Fruit fly (Drosophila melanogaster) whole organism, prepupa: ENCODE results near the gene CG3397.

Source experiments
- Blimp-1 ChIP-seq: fragments of 200-800 bp; sonication (Bioruptor generic); optimal IDR thresholded peaks from 3 replicates; lab custom pipeline; 2017; ENCODE audit warnings: missing biosample characterization, missing genetic modification characterization, mild to moderate bottlenecking, moderate library complexity, missing genetic modification reagents
- CG10631 ChIP-seq: fragments of 200-800 bp; sonication (Bioruptor generic); optimal IDR thresholded peaks from 2 replicates; lab custom pipeline; 2016; ENCODE audit warnings: missing biosample characterization, missing genetic modification characterization
- CG10669 ChIP-seq: fragments of 200-800 bp; sonication (Bioruptor generic); optimal IDR thresholded peaks from 3 replicates; lab custom pipeline; 2018; ENCODE audit warnings: missing biosample characterization, mild to moderate bottlenecking, missing genetic modification characterization, moderate library complexity
- CG11762 ChIP-seq: fragments of 200-800 bp; sonication (Bioruptor generic); optimal IDR thresholded peaks from 3 replicates; lab custom pipeline; 2016; ENCODE audit warnings: missing biosample characterization, missing genetic modification characterization; ENCODE audit not compliant: insufficient read depth
- CG15336 ChIP-seq: fragments of 200-800 bp; sonication (Bioruptor generic); IDR thresholded peaks from 2 replicates; pipeline ENCODE4 v1.3.6; 2022; ENCODE audit warnings: missing biosample characterization, missing genetic modification characterization
- CG16779 ChIP-seq: fragments of 200-800 bp; sonication (Bioruptor generic); optimal IDR thresholded peaks from 3 replicates; lab custom pipeline; 2017; ENCODE audit warnings: missing biosample characterization, mild to moderate bottlenecking, missing genetic modification characterization
- CG3032 ChIP-seq: fragments of 200-800 bp; optimal IDR thresholded peaks from 2 replicates; lab custom pipeline; 2019; ENCODE audit warnings: missing biosample characterization, mild to moderate bottlenecking, missing genetic modification characterization, moderate library complexity
- CG31627 ChIP-seq: fragments of 200-800 bp; sonication (Bioruptor generic); optimal IDR thresholded peaks from 3 replicates; lab custom pipeline; 2016; ENCODE audit warnings: missing biosample characterization, missing genetic modification characterization
- CG32006 ChIP-seq: fragments of 200-800 bp; sonication (Bioruptor generic); optimal IDR thresholded peaks from 3 replicates; lab custom pipeline; 2017; ENCODE audit warnings: missing biosample characterization, mild to moderate bottlenecking, missing genetic modification characterization
- CG34406 ChIP-seq: fragments of 200-800 bp; sonication (Bioruptor generic); optimal IDR thresholded peaks from 3 replicates; lab custom pipeline; 2016; ENCODE audit warnings: missing biosample characterization, missing genetic modification characterization
- CG6276 ChIP-seq: fragments of 200-800 bp; sonication (Bioruptor generic); optimal IDR thresholded peaks from 2 replicates; lab custom pipeline; 2017; ENCODE audit warnings: missing biosample characterization, mild to moderate bottlenecking, missing genetic modification characterization
- CG6792 ChIP-seq: fragments of 200-800 bp; sonication (Bioruptor generic); optimal IDR thresholded peaks from 3 replicates; lab custom pipeline; 2016; ENCODE audit warnings: missing biosample characterization, missing genetic modification characterization
- CG6854 ChIP-seq: fragments of 200-800 bp; sonication (Bioruptor generic); optimal IDR thresholded peaks from 2 replicates; lab custom pipeline; 2017; ENCODE audit warnings: missing biosample characterization, mild to moderate bottlenecking, missing genetic modification characterization
- CG7368 ChIP-seq: fragments of 200-800 bp; sonication (Bioruptor generic); optimal IDR thresholded peaks from 3 replicates; lab custom pipeline; 2016; ENCODE audit warnings: missing biosample characterization, missing genetic modification characterization
- CG8119 ChIP-seq: fragments of 200-800 bp; sonication (Bioruptor generic); IDR thresholded peaks from 3 replicates; pipeline ENCODE4 v1.3.6; 2022; ENCODE audit warnings: missing biosample characterization, missing genetic modification characterization
- CG8319 ChIP-seq: fragments of 200-800 bp; sonication (Bioruptor generic); optimal IDR thresholded peaks from 3 replicates; lab custom pipeline; 2016; ENCODE audit warnings: missing biosample characterization, missing genetic modification characterization
- CG9139 ChIP-seq: fragments of 200-800 bp; sonication (Bioruptor generic); optimal IDR thresholded peaks from 3 replicates; lab custom pipeline; 2017; ENCODE audit warnings: missing biosample characterization, mild to moderate bottlenecking, missing genetic modification characterization
- Eip75B ChIP-seq: fragments of 200-800 bp; sonication (Bioruptor generic); optimal IDR thresholded peaks from 3 replicates; lab custom pipeline; 2016; ENCODE audit warnings: missing biosample characterization, missing genetic modification characterization
- Eip78C ChIP-seq: fragments of 200-800 bp; sonication (Bioruptor generic); peaks from one replicate; lab custom pipeline; 2016; ENCODE audit warnings: missing biosample characterization, missing genetic modification characterization
- Eip93F ChIP-seq: fragments of 200-800 bp; sonication (Bioruptor generic); optimal IDR thresholded peaks from 2 replicates; lab custom pipeline; 2016; ENCODE audit warnings: missing biosample characterization, mild to moderate bottlenecking, missing genetic modification characterization
- Ets21C ChIP-seq: fragments of 200-800 bp; sonication (Bioruptor generic); optimal IDR thresholded peaks from 3 replicates; lab custom pipeline; 2016; ENCODE audit warnings: missing biosample characterization, missing genetic modification characterization
- Ets96B ChIP-seq: fragments of 200-800 bp; optimal IDR thresholded peaks from 2 replicates; lab custom pipeline; 2019; ENCODE audit warnings: missing biosample characterization, mild to moderate bottlenecking, missing genetic modification characterization, moderate library complexity
- Gug ChIP-seq: fragments of 200-800 bp; sonication (Bioruptor generic); IDR thresholded peaks from 2 replicates; pipeline ENCODE4 v1.3.6; 2022; ENCODE audit warnings: missing biosample characterization, missing genetic modification characterization
- Hr39 ChIP-seq: fragments of 200-800 bp; sonication (Bioruptor generic); optimal IDR thresholded peaks from 2 replicates; lab custom pipeline; 2016; ENCODE audit warnings: missing biosample characterization, missing genetic modification characterization
- Hr4 ChIP-seq: fragments of 200-800 bp; sonication (Bioruptor generic); optimal IDR thresholded peaks from 3 replicates; lab custom pipeline; 2016; ENCODE audit warnings: missing biosample characterization, missing genetic modification characterization
- Lpt ChIP-seq: fragments of 200-800 bp; sonication (Bioruptor generic); optimal IDR thresholded peaks from 3 replicates; lab custom pipeline; 2016; ENCODE audit warnings: missing biosample characterization, missing genetic modification characterization
- OdsH ChIP-seq: fragments of 200-800 bp; sonication (Bioruptor generic); optimal IDR thresholded peaks from 3 replicates; lab custom pipeline; 2016; ENCODE audit warnings: missing biosample characterization, missing genetic modification characterization
- Smox ChIP-seq: fragments of 200-800 bp; sonication (Bioruptor generic); optimal IDR thresholded peaks from 3 replicates; lab custom pipeline; 2016; ENCODE audit warnings: missing biosample characterization, missing genetic modification characterization
- Sox102F ChIP-seq: fragments of 200-800 bp; sonication (Bioruptor generic); optimal IDR thresholded peaks from 2 replicates; lab custom pipeline; 2016; ENCODE audit warnings: missing biosample characterization, mild to moderate bottlenecking, missing genetic modification characterization
- dac ChIP-seq: fragments of 200-800 bp; sonication (Bioruptor generic); optimal IDR thresholded peaks from 2 replicates; lab custom pipeline; 2017; ENCODE audit warnings: missing biosample characterization, mild to moderate bottlenecking, missing genetic modification characterization
- dsx ChIP-seq: fragments of 200-800 bp; optimal IDR thresholded peaks from 3 replicates; lab custom pipeline; 2019; ENCODE audit warnings: missing biosample characterization, mild to moderate bottlenecking, missing genetic modification characterization, moderate library complexity; ENCODE audit not compliant: poor library complexity, severe bottlenecking
- eg ChIP-seq: fragments of 200-800 bp; sonication (Bioruptor generic); IDR thresholded peaks from 3 replicates; pipeline ENCODE4 v1.3.6; 2022; ENCODE audit warnings: missing biosample characterization, missing genetic modification characterization
- esn ChIP-seq: fragments of 200-800 bp; sonication (Bioruptor generic); optimal IDR thresholded peaks from 2 replicates; lab custom pipeline; 2016; ENCODE audit warnings: missing biosample characterization, mild to moderate bottlenecking, missing genetic modification characterization, moderate library complexity
- fd85E ChIP-seq: fragments of 200-800 bp; sonication (Bioruptor generic); optimal IDR thresholded peaks from 3 replicates; lab custom pipeline; 2016; ENCODE audit warnings: missing biosample characterization, missing genetic modification characterization
- fkh ChIP-seq: fragments of 200-800 bp; sonication (Bioruptor generic); optimal IDR thresholded peaks from 3 replicates; lab custom pipeline; 2017; ENCODE audit warnings: missing biosample characterization, mild to moderate bottlenecking, missing genetic modification characterization, moderate library complexity
- lz ChIP-seq: fragments of 200-800 bp; sonication (Bioruptor generic); optimal IDR thresholded peaks from 3 replicates; lab custom pipeline; 2016; ENCODE audit warnings: missing biosample characterization, missing genetic modification characterization
- net ChIP-seq: fragments of 200-800 bp; sonication (Bioruptor generic); optimal IDR thresholded peaks from 3 replicates; lab custom pipeline; 2016; ENCODE audit warnings: missing biosample characterization, missing genetic modification characterization
- pdm3 ChIP-seq: fragments of 200-800 bp; sonication (Bioruptor generic); optimal IDR thresholded peaks from 3 replicates; lab custom pipeline; 2016; ENCODE audit warnings: missing biosample characterization, missing genetic modification characterization
- salr ChIP-seq, 2 experiments: fragments of 200-800 bp; sonication (Bioruptor generic); optimal IDR thresholded peaks; 3 replicates each; lab custom pipeline; 2016 to 2018; ENCODE audit warnings: missing biosample characterization in 2 of 2, missing genetic modification characterization in 2 of 2, mild to moderate bottlenecking in 1 of 2
- spab ChIP-seq: fragments of 200-800 bp; sonication (Bioruptor generic); optimal IDR thresholded peaks from 2 replicates; lab custom pipeline; 2017; ENCODE audit warnings: missing biosample characterization, mild to moderate bottlenecking, missing genetic modification characterization, missing genetic modification reagents
- ss ChIP-seq, 2 experiments: fragments of 200-800 bp; sonication (Bioruptor generic); optimal IDR thresholded peaks; 2 replicates in 1 of 2; 3 replicates in 1 of 2; lab custom pipeline; 2017 to 2018; ENCODE audit warnings: mild to moderate bottlenecking in 2 of 2, missing biosample characterization in 2 of 2, missing genetic modification characterization in 2 of 2, moderate library complexity in 1 of 2
- svp ChIP-seq: fragments of 200-800 bp; sonication (Bioruptor generic); peaks from one replicate; lab custom pipeline; 2016; ENCODE audit warnings: missing biosample characterization, missing genetic modification characterization
- topi ChIP-seq: fragments of 200-800 bp; sonication (Bioruptor generic); optimal IDR thresholded peaks from 3 replicates; lab custom pipeline; 2016; ENCODE audit warnings: missing biosample characterization, missing genetic modification characterization
- vri ChIP-seq: fragments of 200-800 bp; sonication (Bioruptor generic); optimal IDR thresholded peaks from 3 replicates; lab custom pipeline; 2016; ENCODE audit warnings: missing biosample characterization, mild to moderate bottlenecking, missing genetic modification characterization

Gene CG3397

DNA sequence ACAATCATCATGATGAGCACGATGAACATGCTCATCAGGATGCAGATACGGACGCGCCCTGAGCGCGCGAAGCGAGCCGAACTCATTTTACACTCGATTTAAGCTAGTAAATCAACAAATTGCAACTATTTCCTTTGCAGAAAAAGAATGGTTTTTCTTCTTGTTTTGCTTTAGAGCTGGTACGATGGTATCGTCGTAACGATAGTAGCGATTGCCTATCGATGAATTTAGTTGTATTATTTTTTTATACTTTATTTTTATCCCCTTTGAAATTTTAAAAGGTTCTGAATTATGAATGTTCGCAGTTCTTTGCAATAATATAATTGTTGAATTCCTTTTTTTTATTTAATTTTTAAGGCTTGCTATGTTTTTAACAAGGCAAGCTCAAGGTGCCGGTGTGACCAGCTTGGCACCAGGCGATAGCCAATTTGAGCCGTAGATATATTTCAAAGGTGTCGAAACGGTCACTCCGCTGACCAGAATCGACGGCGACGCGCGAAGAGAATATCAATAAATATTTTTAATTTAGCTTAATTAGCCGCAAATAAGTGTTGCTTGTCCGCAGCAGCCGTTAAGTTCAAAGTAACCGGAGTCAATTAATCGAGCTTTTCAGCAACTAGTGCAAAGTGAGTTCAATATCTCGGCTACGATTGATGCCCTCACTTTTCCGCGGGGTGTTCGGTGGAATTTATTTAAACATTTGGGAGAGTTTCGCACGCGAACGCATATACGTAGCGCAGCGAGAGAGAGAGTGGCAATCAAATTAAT lies 16.9 kb downstream of the CG3397 start, which contains the start of the genes CG12213 and GC1 (continued):
- TF ChIP-seq pdm3 (GFP tag; lab: Kevin White, UChicago) = no peak
- no peak for TF ChIP-seq fd85E (GFP tag; lab: Kevin White, UChicago)
- peak; percentile 30 for TF ChIP-seq CG32006 (GFP tag; lab: Kevin White, UChicago)
- TF ChIP-seq CG6276 (GFP tag; lab: Kevin White, UChicago) = no peak
- no peak for TF ChIP-seq Sox102F (GFP tag; lab: Kevin White, UChicago)
- TF ChIP-seq ss (GFP tag; optimal IDR thresholded peaks at IDR 0.05; lab: Kevin White, UChicago) = peak in 1 of 2 experiments; percentile 11
- TF ChIP-seq lz (GFP tag; lab: Kevin White, UChicago) = peak; percentile 24
- TF ChIP-seq Ets96B (tag; lab: Kevin White, UChicago) = peak; percentile 32
- TF ChIP-seq CG34406 = no peak
- TF ChIP-seq Smox (GFP tag; lab: Kevin White, UChicago) = no peak
- peak; percentile 57 for TF ChIP-seq CG3032 (tag; lab: Kevin White, UChicago)
- peak; percentile 36 for TF ChIP-seq Eip78C (GFP tag; lab: Kevin White, UChicago)
- TF ChIP-seq vri = peak; percentile 33
- no peak for TF ChIP-seq fkh

DNA sequence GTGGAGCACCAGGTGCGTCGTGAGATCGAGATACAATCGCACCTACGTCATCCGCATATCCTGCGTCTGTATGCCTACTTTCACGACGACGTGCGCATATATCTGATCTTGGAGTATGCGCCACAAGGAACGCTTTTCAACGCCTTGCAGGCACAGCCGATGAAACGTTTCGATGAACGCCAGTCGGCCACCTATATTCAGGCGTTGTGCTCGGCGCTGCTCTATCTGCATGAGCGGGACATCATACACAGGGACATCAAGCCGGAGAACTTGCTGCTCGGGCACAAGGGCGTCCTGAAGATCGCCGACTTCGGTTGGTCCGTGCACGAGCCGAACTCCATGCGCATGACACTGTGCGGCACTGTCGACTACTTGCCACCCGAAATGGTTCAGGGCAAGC lies 20.3 kb downstream of the CG3397 start:
- no peak for TF ChIP-seq CG6276 (GFP tag; lab: Kevin White, UChicago)
- no peak for TF ChIP-seq Gug (GFP tag; lab: Robert Waterston, UW)
- TF ChIP-seq net = no peak
- no peak for TF ChIP-seq dsx (GFP tag; lab: Kevin White, UChicago)
- no peak for TF ChIP-seq vri
- no peak for TF ChIP-seq Ets96B (tag; lab: Kevin White, UChicago)
- TF ChIP-seq ss (GFP tag; optimal IDR thresholded peaks at IDR 0.05; lab: Kevin White, UChicago) = no peak
- TF ChIP-seq CG6854 (GFP tag; lab: Kevin White, UChicago) = no peak
- TF ChIP-seq CG16779 = no peak
- TF ChIP-seq Eip75B = no peak
- TF ChIP-seq esn = no peak
- TF ChIP-seq CG9139 (GFP tag; lab: Kevin White, UChicago) = no peak
- TF ChIP-seq topi (GFP tag; lab: Kevin White, UChicago) = no peak
- TF ChIP-seq Eip78C (GFP tag; lab: Kevin White, UChicago) = no peak
- no peak for TF ChIP-seq CG6792 (GFP tag; lab: Kevin White, UChicago)
- no peak for TF ChIP-seq CG10631 (GFP tag; lab: Kevin White, UChicago)
- no peak for TF ChIP-seq Blimp-1 (GFP tag; lab: Kevin White, UChicago)
- no peak for TF ChIP-seq CG8119 (GFP tag; lab: Robert Waterston, UW)
- TF ChIP-seq svp (GFP tag; lab: Kevin White, UChicago) = no peak
- TF ChIP-seq, all 60 proteins: peak for 0

DNA sequence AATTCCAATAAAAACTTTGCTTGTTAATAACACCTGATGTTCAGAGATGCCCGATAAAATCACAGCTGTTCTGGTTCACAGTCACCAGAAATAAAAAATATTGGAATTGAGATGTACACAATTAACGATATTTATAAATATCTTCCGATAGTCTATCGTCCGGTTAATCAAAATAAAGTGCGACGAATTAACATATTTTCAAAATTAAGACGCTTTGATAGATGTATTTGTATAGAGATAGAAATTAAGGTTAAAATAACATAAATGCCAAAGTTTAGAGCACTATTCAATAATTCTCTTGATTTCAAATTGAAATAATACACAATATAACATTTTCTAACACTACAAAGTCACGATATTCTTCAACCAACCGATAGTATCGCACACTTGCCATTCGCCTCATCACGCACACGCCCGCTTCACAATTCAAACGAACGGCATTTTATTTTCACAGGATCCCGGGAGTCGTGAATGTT lies 21.6 kb downstream of the CG3397 start, which contains the start of the genes CG3281 and aurA:
Gene CG3281 (minus strand): TSS at position 67 of the 476 bp plus-strand sequence.
Gene aurA (plus strand): TSS at position 386 of the 476 bp plus-strand sequence.
- peak; percentile 61 for TF ChIP-seq Ets21C
- TF ChIP-seq CG3032 (tag; lab: Kevin White, UChicago) = peak; percentile 75
- peak; percentile 37 for TF ChIP-seq CG11762 (GFP tag; lab: Kevin White, UChicago)
- TF ChIP-seq CG6854 (GFP tag; lab: Kevin White, UChicago) = no peak
- TF ChIP-seq esn = peak; percentile 83
- peak; percentile 44 for TF ChIP-seq CG10669 (GFP tag; lab: Kevin White, UChicago)
- TF ChIP-seq dac (GFP tag; lab: Kevin White, UChicago) = peak; percentile 0
- peak; percentile 57 for TF ChIP-seq CG32006 (GFP tag; lab: Kevin White, UChicago)
- no peak for TF ChIP-seq pdm3 (GFP tag; lab: Kevin White, UChicago)
- TF ChIP-seq fkh = no peak
- no peak for TF ChIP-seq spab (GFP tag; lab: Kevin White, UChicago)
- no peak for TF ChIP-seq CG6276 (GFP tag; lab: Kevin White, UChicago)
- TF ChIP-seq Hr4 (GFP tag; lab: Kevin White, UChicago) = peak; percentile 73
- no peak for TF ChIP-seq CG15336 (GFP tag; lab: Robert Waterston, UW)
- TF ChIP-seq Hr39 (GFP tag; lab: Kevin White, UChicago) = peak; percentile 80
- no peak for TF ChIP-seq CG9139 (GFP tag; lab: Kevin White, UChicago)
- peak; percentile 41 for TF ChIP-seq Lpt
- peak; percentile 74 for TF ChIP-seq Eip75B
- TF ChIP-seq CG31627 (GFP tag; lab: Kevin White, UChicago) = peak; percentile 82
- peak; percentile 49 for TF ChIP-seq Ets96B (tag; lab: Kevin White, UChicago)
- no peak for TF ChIP-seq eg (GFP tag; lab: Robert Waterston, UW)
- TF ChIP-seq salr (GFP tag; optimal IDR thresholded peaks at IDR 0.05; lab: Kevin White, UChicago) = peak in 1 of 2 experiments; percentile 8
- TF ChIP-seq fd85E (GFP tag; lab: Kevin White, UChicago) = no peak
- TF ChIP-seq svp (GFP tag; lab: Kevin White, UChicago) = peak; percentile 79
- no peak for TF ChIP-seq Eip93F (GFP tag; lab: Kevin White, UChicago)
- TF ChIP-seq CG8319 = peak; percentile 51
- peak; percentile 53 for TF ChIP-seq CG34406
- TF ChIP-seq CG7368 (GFP tag; lab: Kevin White, UChicago) = peak; percentile 5
- TF ChIP-seq net = no peak
- peak; percentile 70 for TF ChIP-seq OdsH
